Worm (Caenorhabditis elegans) whole organism, L4 larva: Measurements from ENCODE around the gene nlp-1.

ENCODE experiments used
- F26F4.8 ChIP-seq: fragments of 200-800 bp; sonication (Bioruptor generic); conservative IDR thresholded peaks from 2 replicates; pipeline ENCODE4 v1.3.6; 2022; ENCODE audit warnings: missing genetic modification characterization, missing compliant biosample characterization
- R02D3.7 ChIP-seq: fragments of 150-350 bp; sonication (generic microtip); optimal IDR thresholded peaks from 3 replicates; lab custom pipeline; 2014; ENCODE audit warnings: missing biosample characterization, missing genetic modification characterization
- Y105C5A.15 ChIP-seq: fragments of 200-800 bp; sonication (Bioruptor generic); IDR thresholded peaks from 2 replicates; pipeline ENCODE4 v1.3.6; 2022; ENCODE audit warnings: missing genetic modification characterization, missing compliant biosample characterization
- Y48G9A.11 ChIP-seq: fragments of 200-800 bp; sonication (Bioruptor generic); IDR thresholded peaks from 2 replicates; pipeline ENCODE4 v1.3.6; 2022; ENCODE audit warnings: missing genetic modification reagents, missing genetic modification characterization, missing compliant biosample characterization
- ZK337.2 ChIP-seq: fragments of 200-800 bp; sonication (Bioruptor generic); IDR thresholded peaks from 2 replicates; pipeline ENCODE4 v1.3.6; 2022; ENCODE audit warnings: missing genetic modification reagents, missing genetic modification characterization, missing compliant biosample characterization
- ZK546.5 ChIP-seq, 2 experiments: sonication (generic microtip); optimal IDR thresholded peaks; 2 replicates each; lab custom pipeline; 2017; ENCODE audit warnings: missing biosample characterization in 2 of 2, missing genetic modification characterization in 2 of 2
- aha-1 ChIP-seq: fragments of 150-350 bp; peaks from one replicate; lab custom pipeline; 2014; ENCODE audit warnings: missing biosample characterization, missing genetic modification characterization
- ama-1 ChIP-seq: fragments of 150-350 bp; optimal IDR thresholded peaks from 2 replicates; lab custom pipeline; 2014; ENCODE audit warnings: inconsistent platforms, mixed read lengths
- ceh-20 ChIP-seq: fragments of 200-800 bp; sonication (Bioruptor generic); IDR thresholded peaks from 2 replicates; pipeline ENCODE4 v1.3.6; 2022; ENCODE audit warnings: missing genetic modification reagents, missing genetic modification characterization, missing compliant biosample characterization
- ceh-28 ChIP-seq: fragments of 150-350 bp; optimal IDR thresholded peaks from 2 replicates; lab custom pipeline; 2014; ENCODE audit warnings: missing biosample characterization, missing genetic modification reagents, missing genetic modification characterization
- ceh-32 ChIP-seq: sonication (generic microtip); optimal IDR thresholded peaks from 2 replicates; lab custom pipeline; 2016; ENCODE audit warnings: mild to moderate bottlenecking, missing genetic modification characterization, missing compliant biosample characterization; ENCODE audit not compliant: poor library complexity
- ceh-62 ChIP-seq: sonication (generic microtip); optimal IDR thresholded peaks from 2 replicates; lab custom pipeline; 2017; ENCODE audit warnings: missing biosample characterization, missing genetic modification characterization
- ceh-82 ChIP-seq: sonication (generic microtip); optimal IDR thresholded peaks from 2 replicates; lab custom pipeline; 2017; ENCODE audit warnings: missing biosample characterization, missing genetic modification characterization
- ces-1 ChIP-seq: fragments of 150-350 bp; sonication (generic microtip); optimal IDR thresholded peaks from 4 replicates; lab custom pipeline; 2014; ENCODE audit warnings: missing biosample characterization, missing genetic modification reagents, missing genetic modification characterization
- daf-12 ChIP-seq: fragments of 150-350 bp; optimal IDR thresholded peaks from 2 replicates; lab custom pipeline; 2014; ENCODE audit warnings: missing biosample characterization, missing genetic modification reagents, missing genetic modification characterization
- daf-19 ChIP-seq: fragments of 200-800 bp; sonication (Bioruptor generic); conservative IDR thresholded peaks from 2 replicates; pipeline ENCODE4 v1.3.6; 2022; ENCODE audit warnings: missing genetic modification characterization, missing compliant biosample characterization
- dmd-9 ChIP-seq: fragments of 200-800 bp; sonication (Bioruptor generic); IDR thresholded peaks from 2 replicates; pipeline ENCODE4 v1.3.6; 2022; ENCODE audit warnings: missing genetic modification reagents, missing genetic modification characterization, missing compliant biosample characterization
- egl-27 ChIP-seq: sonication (generic microtip); optimal IDR thresholded peaks from 3 replicates; lab custom pipeline; 2017; ENCODE audit warnings: missing biosample characterization, missing genetic modification reagents, missing genetic modification characterization
- egl-43 ChIP-seq: fragments of 200-800 bp; sonication (Bioruptor generic); IDR thresholded peaks from 2 replicates; pipeline ENCODE4 v1.3.6; 2022; ENCODE audit warnings: missing genetic modification reagents, missing genetic modification characterization, missing compliant biosample characterization
- fkh-10 ChIP-seq: fragments of 150-350 bp; optimal IDR thresholded peaks from 2 replicates; lab custom pipeline; 2014; ENCODE audit warnings: missing biosample characterization, missing genetic modification reagents, missing genetic modification characterization
- gei-8 ChIP-seq: fragments of 200-800 bp; sonication (Bioruptor generic); optimal IDR thresholded peaks from 2 replicates; lab custom pipeline; 2018; ENCODE audit warnings: mild to moderate bottlenecking, missing genetic modification characterization, missing compliant biosample characterization
- hlh-11 ChIP-seq: fragments of 200-800 bp; sonication (Bioruptor generic); optimal IDR thresholded peaks from 2 replicates; lab custom pipeline; 2018; ENCODE audit warnings: mild to moderate bottlenecking, missing genetic modification characterization, missing compliant biosample characterization
- hlh-30 ChIP-seq: sonication (generic microtip); optimal IDR thresholded peaks from 2 replicates; lab custom pipeline; 2017; ENCODE audit warnings: antibody characterized with exemption, mild to moderate bottlenecking, missing genetic modification characterization, missing compliant biosample characterization; ENCODE audit not compliant: insufficient read depth
- hmg-1.1 ChIP-seq: fragments of 200-800 bp; sonication (Bioruptor generic); IDR thresholded peaks from 2 replicates; pipeline ENCODE4 v1.3.6; 2022; ENCODE audit warnings: missing genetic modification reagents, missing genetic modification characterization, missing compliant biosample characterization
- jun-1 ChIP-seq: fragments of 150-350 bp; optimal IDR thresholded peaks from 2 replicates; lab custom pipeline; 2014; ENCODE audit warnings: missing biosample characterization, missing genetic modification reagents, missing genetic modification characterization
- lin-1 ChIP-seq: fragments of 200-800 bp; sonication (Bioruptor generic); IDR thresholded peaks from 2 replicates; pipeline ENCODE4 v1.3.6; 2022; ENCODE audit warnings: missing genetic modification reagents, missing genetic modification characterization, missing compliant biosample characterization
- lin-29 ChIP-seq: fragments of 200-800 bp; sonication (Bioruptor generic); IDR thresholded peaks from 2 replicates; pipeline ENCODE4 v1.3.6; 2022; ENCODE audit warnings: missing genetic modification reagents, missing genetic modification characterization, missing compliant biosample characterization
- madf-5 ChIP-seq, 2 experiments: fragments of 200-800 bp; sonication (Bioruptor generic); IDR thresholded peaks; 2 replicates each; pipeline ENCODE4 v1.3.6; 2022; ENCODE audit warnings: missing compliant biosample characterization in 2 of 2, missing genetic modification characterization in 2 of 2
- mdl-1 ChIP-seq, 2 experiments: fragments of 150-350 bp in 1 of 2; sonication (generic microtip) in 1 of 2; optimal IDR thresholded peaks; 2 replicates each; lab custom pipeline; 2014 to 2017; ENCODE audit warnings: missing biosample characterization in 2 of 2, missing genetic modification characterization in 2 of 2
- mes-2 ChIP-seq: sonication (generic microtip); optimal IDR thresholded peaks from 2 replicates; lab custom pipeline; 2016; ENCODE audit warnings: missing genotype, mild to moderate bottlenecking, missing genetic modification characterization, missing compliant biosample characterization; ENCODE audit not compliant: poor library complexity, severe bottlenecking
- mxl-3 ChIP-seq: fragments of 200-800 bp; sonication (Bioruptor generic); optimal IDR thresholded peaks from 2 replicates; lab custom pipeline; 2018; ENCODE audit warnings: mild to moderate bottlenecking, missing genetic modification characterization, missing compliant biosample characterization
- nhr-102 ChIP-seq: sonication (generic microtip); optimal IDR thresholded peaks from 2 replicates; lab custom pipeline; 2016; ENCODE audit warnings: mild to moderate bottlenecking, missing genetic modification characterization, moderate library complexity, missing compliant biosample characterization
- nhr-237 ChIP-seq: sonication (generic microtip); optimal IDR thresholded peaks from 2 replicates; lab custom pipeline; 2017; ENCODE audit warnings: missing biosample characterization, missing genetic modification characterization
- nhr-28 ChIP-seq: fragments of 150-350 bp; optimal IDR thresholded peaks from 2 replicates; lab custom pipeline; 2014; ENCODE audit warnings: missing biosample characterization, missing genetic modification characterization
- nhr-48 ChIP-seq: sonication (generic microtip); optimal IDR thresholded peaks from 2 replicates; lab custom pipeline; 2016; ENCODE audit warnings: mild to moderate bottlenecking, missing genetic modification characterization, missing compliant biosample characterization
- nhr-77 ChIP-seq: fragments of 150-350 bp; optimal IDR thresholded peaks from 2 replicates; lab custom pipeline; 2014; ENCODE audit warnings: missing biosample characterization, missing genetic modification characterization
- pha-4 ChIP-seq, 2 experiments: fragments of 150-350 bp in 1 of 2; fragments of 200-800 bp in 1 of 2; sonication (Bioruptor generic) in 1 of 2; IDR thresholded peaks in 1 of 2; optimal IDR thresholded peaks in 1 of 2; 2 replicates each; pipeline versions ENCODE4 v1.3.6 to Lab custom; 2014 to 2022; ENCODE audit warnings: missing genetic modification characterization in 2 of 2, missing genetic modification reagents in 2 of 2, missing biosample characterization in 1 of 2, missing compliant biosample characterization in 1 of 2
- rbr-2 ChIP-seq: sonication (generic microtip); optimal IDR thresholded peaks from 2 replicates; lab custom pipeline; 2016; ENCODE audit warnings: missing genotype, missing genetic modification characterization, missing compliant biosample characterization
- saeg-2 ChIP-seq: fragments of 200-800 bp; sonication (Bioruptor generic); IDR thresholded peaks from 2 replicates; pipeline ENCODE4 v1.3.6; 2022; ENCODE audit warnings: missing genetic modification reagents, missing genetic modification characterization, missing compliant biosample characterization
- set-16 ChIP-seq: fragments of 200-800 bp; sonication (Bioruptor generic); IDR thresholded peaks from 2 replicates; pipeline ENCODE4 v1.3.6; 2022; ENCODE audit warnings: missing genetic modification reagents, missing genetic modification characterization, missing compliant biosample characterization
- snpc-1.2 ChIP-seq: fragments of 200-800 bp; sonication (Bioruptor generic); IDR thresholded peaks from 2 replicates; pipeline ENCODE4 v1.3.6; 2022; ENCODE audit warnings: missing genetic modification reagents, missing genetic modification characterization, missing compliant biosample characterization
- tag-97 ChIP-seq: fragments of 200-800 bp; sonication (Bioruptor generic); IDR thresholded peaks from 2 replicates; pipeline ENCODE4 v1.3.6; 2022; ENCODE audit warnings: missing genetic modification characterization, missing compliant biosample characterization
- unc-62 ChIP-seq, 3 experiments: fragments of 150-350 bp in 1 of 3; sonication (generic microtip); optimal IDR thresholded peaks in 2 of 3; peaks in 1 of 3; 1 replicate in 1 of 3; 2 replicates in 2 of 3; lab custom pipeline; 2014 to 2017; ENCODE audit warnings: missing biosample characterization in 3 of 3, missing genetic modification characterization in 3 of 3, missing genetic modification reagents in 3 of 3, missing genotype in 1 of 3
- zip-11 ChIP-seq: fragments of 200-800 bp; sonication (Bioruptor generic); IDR thresholded peaks from 2 replicates; pipeline ENCODE4 v1.3.6; 2022; ENCODE audit warnings: missing genetic modification characterization, missing compliant biosample characterization
- ztf-11 ChIP-seq: fragments of 150-350 bp; optimal IDR thresholded peaks from 2 replicates; lab custom pipeline; 2014; ENCODE audit warnings: missing biosample characterization, missing genetic modification characterization
- ztf-7 ChIP-seq: fragments of 150-350 bp; optimal IDR thresholded peaks from 2 replicates; lab custom pipeline; 2014; ENCODE audit warnings: missing biosample characterization, missing genetic modification characterization

The nlp-1 gene

DNA sequence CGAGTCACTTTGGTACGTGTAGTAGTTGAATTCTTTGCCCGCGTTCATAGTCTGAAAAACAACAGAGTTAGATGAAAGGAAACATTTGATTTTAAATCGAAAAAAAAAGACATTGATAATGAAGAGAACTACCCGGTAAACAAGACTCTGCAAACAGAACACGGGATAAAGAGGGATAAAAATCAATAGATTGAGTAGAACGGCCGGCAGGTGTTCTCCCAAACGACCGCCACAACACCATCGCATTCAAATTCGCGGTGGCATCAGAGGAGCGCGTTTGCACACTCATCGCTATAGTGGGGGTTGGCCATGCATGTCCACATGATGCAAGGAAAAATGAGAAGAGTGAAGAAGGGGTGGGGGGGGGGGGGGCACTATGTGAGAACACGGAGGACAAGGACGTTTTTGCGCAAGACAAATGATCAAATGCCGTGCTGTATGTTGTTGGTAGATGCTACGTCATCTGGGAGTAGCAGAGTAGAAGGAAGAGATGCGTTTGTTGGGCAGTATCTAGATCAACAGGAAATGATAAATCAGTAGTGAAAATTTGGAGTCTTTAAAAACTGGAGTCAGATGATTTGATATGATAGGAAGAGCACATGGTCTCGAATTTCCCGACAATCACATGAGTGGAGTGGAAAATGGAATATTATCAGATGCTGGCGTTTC, 48.7 kb upstream of the nlp-1 start, which contains the start of gene tag-52 (continued):
- no peak for TF ChIP-seq mes-2
- TF ChIP-seq nhr-48: no peak
- no peak for TF ChIP-seq egl-27 (tag; lab: Kevin White, UChicago)
- peak in 1 of 2 experiments; percentile 82 for TF ChIP-seq unc-62 (GFP tag; optimal IDR thresholded peaks at IDR 0.05 in 1 of 2; lab: Kevin White, UChicago)
- no peak for TF ChIP-seq unc-62 (tag; optimal IDR thresholded peaks at IDR 0.05; lab: Kevin White, UChicago)
- no peak for TF ChIP-seq ZK337.2
- no peak for TF ChIP-seq tag-97
- TF ChIP-seq ceh-32 (tag; lab: Kevin White, UChicago): no peak
- TF ChIP-seq jun-1 (tag; lab: Kevin White, UChicago): no peak
- no peak for TF ChIP-seq pha-4 (GFP tag; IDR thresholded peaks at IDR 0.05; lab: Robert Waterston, UW)
- TF ChIP-seq pha-4 (tag; optimal IDR thresholded peaks at IDR 0.05; lab: Kevin White, UChicago): no peak
- no peak for TF ChIP-seq ztf-11 (tag; lab: Kevin White, UChicago)
- TF ChIP-seq lin-1 (GFP tag; lab: Robert Waterston, UW): no peak
- no peak for TF ChIP-seq Y48G9A.11 (GFP tag; lab: Robert Waterston, UW)
- peak in 1 of 2 experiments; percentile 32 for TF ChIP-seq mdl-1 (tag; optimal IDR thresholded peaks at IDR 0.05; lab: Kevin White, UChicago)
- no peak for TF ChIP-seq ZK546.5 (tag; optimal IDR thresholded peaks at IDR 0.05; lab: Kevin White, UChicago)
- TF ChIP-seq ceh-20: no peak; the same call in 1 of the 2 replicates
- TF ChIP-seq gei-8: no peak
- TF ChIP-seq aha-1: no peak
- TF ChIP-seq Y105C5A.15 (GFP tag; lab: Robert Waterston, UW): no peak
- TF ChIP-seq fkh-10: no peak
- TF ChIP-seq hmg-1.1 (GFP tag; lab: Robert Waterston, UW): peak; percentile 57; the same call in 1 of the 2 replicates
- no peak for TF ChIP-seq madf-5 (GFP tag; IDR thresholded peaks at IDR 0.05; lab: Robert Waterston, UW)
- TF ChIP-seq nhr-237 (tag; lab: Kevin White, UChicago): no peak
- no peak for TF ChIP-seq saeg-2 (GFP tag; lab: Robert Waterston, UW)
- TF ChIP-seq mxl-3: peak; percentile 74
- no peak for TF ChIP-seq daf-19 (GFP tag; lab: Robert Waterston, UW)
- TF ChIP-seq nhr-28: peak; percentile 84
- TF ChIP-seq ceh-82 (tag; lab: Kevin White, UChicago): no peak
- TF ChIP-seq set-16 (GFP tag; lab: Robert Waterston, UW): peak; percentile 27; the same call in 1 of the 2 replicates
- no peak for TF ChIP-seq ceh-62 (tag; lab: Kevin White, UChicago)
- no peak for TF ChIP-seq R02D3.7 (tag; lab: Kevin White, UChicago)
- TF ChIP-seq egl-43 (GFP tag; lab: Robert Waterston, UW): no peak
- TF ChIP-seq lin-29 (GFP tag; lab: Robert Waterston, UW): no peak
- TF ChIP-seq snpc-1.2 (GFP tag; lab: Robert Waterston, UW): no peak
- TF ChIP-seq dmd-9 (GFP tag; lab: Robert Waterston, UW): no peak
- no peak for TF ChIP-seq nhr-102
- no peak for TF ChIP-seq F26F4.8 (GFP tag; lab: Robert Waterston, UW)
- no peak for TF ChIP-seq ama-1
- TF ChIP-seq ces-1: no peak
- TF ChIP-seq daf-12 (tag; lab: Kevin White, UChicago): no peak
- no peak for TF ChIP-seq ceh-28 (tag; lab: Kevin White, UChicago)
- no peak for TF ChIP-seq ztf-7 (tag; lab: Kevin White, UChicago)
- TF ChIP-seq zip-11 (GFP tag; lab: Robert Waterston, UW): no peak
- peak; percentile 16 for TF ChIP-seq rbr-2 (tag; lab: Kevin White, UChicago)
- peak; percentile 83 for TF ChIP-seq hlh-11 (tag; lab: Kevin White, UChicago)
- TF ChIP-seq nhr-77 (tag; lab: Kevin White, UChicago): peak; percentile 35
- TF ChIP-seq hlh-30 (tag; lab: Kevin White, UChicago): peak; percentile 81
- TF ChIP-seq, all 104 proteins: peak for 20
